Worm (Caenorhabditis elegans) whole organism, L3 larva: ENCODE results near the gene gsto-2.

Experiments used
- R02D3.7 ChIP-seq: fragments of 150-350 bp; optimal IDR thresholded peaks from 2 replicates; lab custom pipeline; 2014; ENCODE audit warnings: missing biosample characterization, missing genetic modification characterization
- ZK546.5 ChIP-seq: sonication (generic microtip); optimal IDR thresholded peaks from 2 replicates; lab custom pipeline; 2017; ENCODE audit warnings: missing biosample characterization, missing genetic modification characterization
- ceh-16 ChIP-seq: sonication (generic microtip); optimal IDR thresholded peaks from 2 replicates; lab custom pipeline; 2017; ENCODE audit warnings: missing biosample characterization, missing genetic modification characterization
- ceh-28 ChIP-seq: fragments of 150-350 bp; optimal IDR thresholded peaks from 2 replicates; lab custom pipeline; 2014; ENCODE audit warnings: missing biosample characterization, missing genetic modification reagents, missing genetic modification characterization
- ceh-82 ChIP-seq: fragments of 150-350 bp; optimal IDR thresholded peaks from 2 replicates; lab custom pipeline; 2014; ENCODE audit warnings: missing biosample characterization, missing genetic modification characterization
- daf-12 ChIP-seq: fragments of 150-350 bp; optimal IDR thresholded peaks from 2 replicates; lab custom pipeline; 2014; ENCODE audit warnings: missing biosample characterization, missing genetic modification reagents, missing genetic modification characterization
- egl-27 ChIP-seq: sonication (generic microtip); optimal IDR thresholded peaks from 4 replicates; lab custom pipeline; 2017; ENCODE audit warnings: missing biosample characterization, missing genetic modification reagents, missing genetic modification characterization
- egl-5 ChIP-seq: fragments of 150-350 bp; optimal IDR thresholded peaks from 2 replicates; lab custom pipeline; 2017; ENCODE audit warnings: missing biosample characterization, missing genetic modification reagents, missing genetic modification characterization, inconsistent platforms
- elt-2 ChIP-seq: sonication (generic microtip); optimal IDR thresholded peaks from 2 replicates; lab custom pipeline; 2016; ENCODE audit warnings: missing genetic modification reagents, mild to moderate bottlenecking, missing genetic modification characterization, missing compliant biosample characterization
- elt-3 ChIP-seq, 3 experiments: fragments of 150-350 bp in 1 of 3; sonication (generic microtip) in 2 of 3; optimal IDR thresholded peaks; 2 replicates in 2 of 3; 4 replicates in 1 of 3; lab custom pipeline; 2014 to 2017; ENCODE audit warnings: missing biosample characterization in 3 of 3, missing genetic modification characterization in 3 of 3
- eor-1 ChIP-seq, 2 experiments: fragments of 150-350 bp; optimal IDR thresholded peaks; 2 replicates each; lab custom pipeline; 2014 to 2018; ENCODE audit warnings: missing biosample characterization in 2 of 2, missing genetic modification characterization in 2 of 2
- fkh-10 ChIP-seq: sonication (generic microtip); optimal IDR thresholded peaks from 2 replicates; lab custom pipeline; 2017; ENCODE audit warnings: missing biosample characterization, missing genetic modification reagents, missing genetic modification characterization
- fkh-2 ChIP-seq: fragments of 150-350 bp; optimal IDR thresholded peaks from 2 replicates; lab custom pipeline; 2014; ENCODE audit warnings: missing biosample characterization, missing genetic modification reagents, missing genetic modification characterization
- hmg-11 ChIP-seq: sonication (generic microtip); optimal IDR thresholded peaks from 2 replicates; lab custom pipeline; 2016; ENCODE audit warnings: missing genetic modification characterization, missing compliant biosample characterization
- lin-15B ChIP-seq: fragments of 150-350 bp; optimal IDR thresholded peaks from 2 replicates; lab custom pipeline; 2014; ENCODE audit warnings: missing biosample characterization, missing genetic modification characterization
- lsy-12 ChIP-seq: sonication (generic microtip); optimal IDR thresholded peaks from 2 replicates; lab custom pipeline; 2016; ENCODE audit warnings: mild to moderate bottlenecking, missing genetic modification characterization, missing compliant biosample characterization
- mdl-1 ChIP-seq: fragments of 150-350 bp; optimal IDR thresholded peaks from 2 replicates; lab custom pipeline; 2014; ENCODE audit warnings: missing biosample characterization, missing genetic modification characterization
- nfya-1 ChIP-seq: sonication (generic microtip); optimal IDR thresholded peaks from 2 replicates; lab custom pipeline; 2017; ENCODE audit warnings: missing genetic modification characterization, mild to moderate bottlenecking, missing compliant biosample characterization, antibody characterized with exemption, moderate library complexity; ENCODE audit not compliant: insufficient read depth
- nhr-12 ChIP-seq: fragments of 150-350 bp; optimal IDR thresholded peaks from 2 replicates; lab custom pipeline; 2014; ENCODE audit warnings: missing biosample characterization, missing genetic modification characterization
- nhr-23 ChIP-seq: fragments of 150-350 bp; optimal IDR thresholded peaks from 2 replicates; lab custom pipeline; 2014; ENCODE audit warnings: missing biosample characterization, missing genetic modification reagents, missing genetic modification characterization
- nhr-237 ChIP-seq: fragments of 150-350 bp; optimal IDR thresholded peaks from 2 replicates; lab custom pipeline; 2014; ENCODE audit warnings: missing biosample characterization, missing genetic modification characterization
- nhr-25 ChIP-seq: sonication (generic microtip); optimal IDR thresholded peaks from 2 replicates; lab custom pipeline; 2017; ENCODE audit warnings: missing biosample characterization, missing genetic modification characterization
- nhr-28 ChIP-seq: fragments of 150-350 bp; optimal IDR thresholded peaks from 2 replicates; lab custom pipeline; 2014; ENCODE audit warnings: missing biosample characterization, missing genetic modification characterization
- nhr-43 ChIP-seq: sonication (generic microtip); optimal IDR thresholded peaks from 2 replicates; lab custom pipeline; 2016; ENCODE audit warnings: mild to moderate bottlenecking, missing genetic modification characterization, missing compliant biosample characterization; ENCODE audit not compliant: poor library complexity, severe bottlenecking
- nhr-67 ChIP-seq: fragments of 150-350 bp; optimal IDR thresholded peaks from 2 replicates; lab custom pipeline; 2014; ENCODE audit warnings: missing biosample characterization, missing genetic modification characterization
- nhr-76 ChIP-seq: fragments of 150-350 bp; sonication (generic microtip); optimal IDR thresholded peaks from 5 replicates; lab custom pipeline; 2014; ENCODE audit warnings: missing biosample characterization, missing genetic modification characterization
- nhr-77 ChIP-seq: fragments of 150-350 bp; optimal IDR thresholded peaks from 2 replicates; lab custom pipeline; 2014; ENCODE audit warnings: missing biosample characterization, missing genetic modification characterization
- pha-4 ChIP-seq: fragments of 150-350 bp; optimal IDR thresholded peaks from 2 replicates; lab custom pipeline; 2014; ENCODE audit warnings: missing biosample characterization, missing genetic modification reagents, missing genetic modification characterization
- sea-2 ChIP-seq: fragments of 150-350 bp; sonication (generic microtip); optimal IDR thresholded peaks from 4 replicates; lab custom pipeline; 2014; ENCODE audit warnings: missing biosample characterization, missing genetic modification reagents, missing genetic modification characterization
- skn-1 ChIP-seq: fragments of 150-350 bp; optimal IDR thresholded peaks from 2 replicates; lab custom pipeline; 2014; ENCODE audit warnings: missing biosample characterization, missing genetic modification characterization
- snpc-4 ChIP-seq: fragments of 150-350 bp; optimal IDR thresholded peaks from 2 replicates; lab custom pipeline; 2014; ENCODE audit warnings: missing biosample characterization, missing genetic modification characterization
- unc-39 ChIP-seq: sonication (generic microtip); optimal IDR thresholded peaks from 4 replicates; lab custom pipeline; 2017; ENCODE audit warnings: missing biosample characterization, missing genetic modification characterization
- unc-62 ChIP-seq: fragments of 150-350 bp; sonication (generic microtip); optimal IDR thresholded peaks from 4 replicates; lab custom pipeline; 2014; ENCODE audit warnings: missing biosample characterization, missing genetic modification reagents, missing genetic modification characterization
- zag-1 ChIP-seq: fragments of 150-350 bp; optimal IDR thresholded peaks from 2 replicates; lab custom pipeline; 2014; ENCODE audit warnings: missing biosample characterization, missing genetic modification characterization
- ztf-11 ChIP-seq: fragments of 150-350 bp; optimal IDR thresholded peaks from 2 replicates; lab custom pipeline; 2014; ENCODE audit warnings: missing biosample characterization, missing genetic modification characterization
- ztf-4 ChIP-seq: fragments of 150-350 bp; optimal IDR thresholded peaks from 2 replicates; lab custom pipeline; 2014; ENCODE audit warnings: missing biosample characterization, missing genetic modification characterization

gsto-2 gene

ce11 chrIII:8580802-8581201 lies 26.2 kb downstream of the gsto-2 start, which contains the start of gene doxa-1:
doxa-1 (plus strand) TSS chrIII:8581102.
- TF ChIP-seq egl-5 (no peak), pha-4 (no peak), nhr-43 (no peak), ceh-28 (tag; lab: Kevin White, UChicago) (no peak), ztf-4 (tag; lab: Kevin White, UChicago) (no peak), unc-62 (GFP tag; lab: Kevin White, UChicago) (no peak), nhr-67 (tag; lab: Kevin White, UChicago) (no peak), fkh-2 (no peak), lin-15B (no peak), ZK546.5 (tag; lab: Kevin White, UChicago) (no peak), nhr-23 (no peak), sea-2 (GFP tag; lab: Kevin White, UChicago) (no peak), fkh-10 (no peak), nhr-77 (tag; lab: Kevin White, UChicago) (no peak), ztf-11 (tag; lab: Kevin White, UChicago) (no peak), snpc-4 (no peak), lsy-12 (tag; lab: Kevin White, UChicago) (no peak), nhr-28 (tag; lab: Kevin White, UChicago) (no peak), ceh-16 (tag; lab: Kevin White, UChicago) (no peak), nhr-25 (tag; lab: Kevin White, UChicago) (no peak)

- TF ChIP-seq egl-27 (tag; lab: Kevin White, UChicago): no peak
- peak; percentile 53 for TF ChIP-seq nfya-1 (tag; lab: Kevin White, UChicago)
- TF ChIP-seq pha-4: no peak
- TF ChIP-seq nhr-76 (tag; lab: Kevin White, UChicago): no peak
- TF ChIP-seq fkh-10: peak; percentile 44
- TF ChIP-seq, all 47 proteins: peak for 2
Measured at ce11 chrIII:8588592-8589153, 34.1 kb downstream of the gsto-2 start, which contains the start of gene glr-1. glr-1 (minus strand) TSS chrIII:8588642.

- TF ChIP-seq eor-1 (tag; optimal IDR thresholded peaks at IDR 0.05; lab: Kevin White, UChicago) (no peak), ceh-16 (tag; lab: Kevin White, UChicago) (no peak), elt-2 (tag; lab: Kevin White, UChicago) (no peak), daf-12 (tag; lab: Kevin White, UChicago) (no peak), unc-39 (tag; lab: Kevin White, UChicago) (no peak), nhr-12 (no peak), mdl-1 (tag; lab: Kevin White, UChicago) (no peak), elt-3 (tag; optimal IDR thresholded peaks at IDR 0.05; lab: Kevin White, UChicago) (no peak), egl-5 (no peak), nfya-1 (tag; lab: Kevin White, UChicago) (no peak), R02D3.7 (tag; lab: Kevin White, UChicago) (no peak), lsy-12 (tag; lab: Kevin White, UChicago) (no peak), ztf-11 (tag; lab: Kevin White, UChicago) (no peak), zag-1 (tag; lab: Kevin White, UChicago) (no peak), egl-27 (tag; lab: Kevin White, UChicago) (no peak), nhr-28 (tag; lab: Kevin White, UChicago) (no peak), ceh-82 (tag; lab: Kevin White, UChicago) (no peak), unc-62 (GFP tag; lab: Kevin White, UChicago) (no peak), nhr-67 (tag; lab: Kevin White, UChicago) (no peak), nhr-237 (tag; lab: Kevin White, UChicago) (no peak)
Measured at ce11 chrIII:8589195-8589594, 34.6 kb downstream of the gsto-2 start, which contains the start of gene fip-3. fip-3 (minus strand) TSS chrIII:8589488.

- TF ChIP-seq nhr-12 (no peak), nhr-25 (tag; lab: Kevin White, UChicago) (no peak), hmg-11 (tag; lab: Kevin White, UChicago) (no peak), fkh-10 (no peak), sea-2 (GFP tag; lab: Kevin White, UChicago) (no peak), mdl-1 (tag; lab: Kevin White, UChicago) (no peak), nhr-76 (tag; lab: Kevin White, UChicago) (no peak), ceh-16 (tag; lab: Kevin White, UChicago) (no peak), lin-15B (no peak), pha-4 (no peak), skn-1 (no peak), zag-1 (tag; lab: Kevin White, UChicago) (no peak), elt-2 (tag; lab: Kevin White, UChicago) (no peak), ztf-4 (tag; lab: Kevin White, UChicago) (no peak)
Measured at ce11 chrIII:8590882-8591281, 36.3 kb downstream of the gsto-2 start, which contains the start of gene fipr-16. fipr-16 (minus strand) TSS chrIII:8590982.
